Worm (Caenorhabditis elegans) whole organism, midembryonic: ENCODE data around the gene pan-1.

ENCODE experiments used
- T22C8.4 ChIP-seq: fragments of 200-800 bp; sonication (Bioruptor generic); IDR thresholded peaks from 2 replicates; pipeline ENCODE4 v1.3.6; 2022; ENCODE audit warnings: missing genetic modification characterization, missing compliant biosample characterization
- cog-1 ChIP-seq: sonication (generic microtip); optimal IDR thresholded peaks from 2 replicates; lab custom pipeline; 2016; ENCODE audit warnings: missing genetic modification characterization, missing compliant biosample characterization
- flt-1 ChIP-seq: fragments of 200-800 bp; sonication (Bioruptor generic); IDR thresholded peaks from 2 replicates; pipeline ENCODE4 v1.3.6; 2022; ENCODE audit warnings: missing genetic modification characterization, missing compliant biosample characterization
- klf-2 ChIP-seq: fragments of 200-800 bp; sonication (Bioruptor generic); conservative IDR thresholded peaks from 2 replicates; pipeline ENCODE4 v1.3.6; 2022; ENCODE audit warnings: missing genetic modification reagents, missing genetic modification characterization, missing compliant biosample characterization
- med-1 ChIP-seq: sonication (generic microtip); optimal IDR thresholded peaks from 2 replicates; lab custom pipeline; 2017; ENCODE audit warnings: missing genetic modification characterization, mild to moderate bottlenecking, missing compliant biosample characterization, antibody characterized with exemption, missing genetic modification reagents; ENCODE audit not compliant: insufficient read depth
- tab-1 ChIP-seq: fragments of 200-800 bp; sonication (Bioruptor generic); IDR thresholded peaks from 2 replicates; pipeline ENCODE4 v1.3.6; 2022; ENCODE audit warnings: missing genetic modification characterization, missing compliant biosample characterization
- ztf-23 ChIP-seq: fragments of 200-800 bp; sonication (Bioruptor generic); IDR thresholded peaks from 2 replicates; pipeline ENCODE4 v1.3.6; 2022; ENCODE audit warnings: missing genetic modification reagents, missing genetic modification characterization, missing compliant biosample characterization
- ztf-29 ChIP-seq: fragments of 200-800 bp; sonication (Bioruptor generic); IDR thresholded peaks from 2 replicates; pipeline ENCODE4 v1.3.6; 2022; ENCODE audit warnings: missing genetic modification reagents, missing genetic modification characterization, missing compliant biosample characterization

DNA sequence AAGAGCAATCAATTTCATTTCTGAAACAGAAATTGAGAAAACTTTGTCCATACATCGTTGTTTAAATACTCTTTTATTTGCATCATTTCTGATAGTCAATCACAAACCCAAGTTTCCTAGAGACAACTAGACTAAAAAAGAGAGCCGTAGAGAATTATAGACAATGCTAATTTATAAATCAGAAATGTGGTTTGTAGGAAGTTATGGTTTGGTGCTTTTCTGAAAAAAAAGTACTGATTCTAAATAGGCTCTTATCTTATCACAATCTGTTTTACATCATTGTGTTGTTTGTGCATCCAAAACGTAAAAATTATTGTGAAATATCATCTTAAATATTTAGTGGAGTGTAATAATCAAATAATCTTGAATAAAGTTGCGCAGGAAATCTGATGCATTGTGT lies 21.9 kb upstream of the pan-1 start, which contains the start of gene ugt-62:
- TF ChIP-seq klf-2 (GFP tag; lab: Robert Waterston, UW) (no peak), med-1 (GFP tag; lab: Kevin White, UChicago) (no peak), tab-1 (GFP tag; lab: Robert Waterston, UW) (no peak), flt-1 (GFP tag; lab: Robert Waterston, UW) (no peak), T22C8.4 (GFP tag; lab: Robert Waterston, UW) (no peak), cog-1 (tag; lab: Kevin White, UChicago) (no peak), ztf-23 (GFP tag; lab: Robert Waterston, UW) (no peak), ztf-29 (GFP tag; lab: Robert Waterston, UW) (no peak)
